Worm (Caenorhabditis elegans) whole organism, L4 larva: Measurements from ENCODE around the gene F36H1.12.

ENCODE experiments used
- ceh-62 ChIP-seq: sonication (generic microtip); optimal IDR thresholded peaks from 2 replicates; lab custom pipeline; 2017; ENCODE audit warnings: missing biosample characterization, missing genetic modification characterization
- dmd-6 ChIP-seq: fragments of 200-800 bp; sonication (Bioruptor generic); IDR thresholded peaks from 2 replicates; pipeline ENCODE4 v1.3.6; 2022; ENCODE audit warnings: missing genetic modification reagents, missing genetic modification characterization, missing compliant biosample characterization
- egl-27 ChIP-seq: sonication (generic microtip); optimal IDR thresholded peaks from 3 replicates; lab custom pipeline; 2017; ENCODE audit warnings: missing biosample characterization, missing genetic modification reagents, missing genetic modification characterization
- fkh-10 ChIP-seq: fragments of 150-350 bp; optimal IDR thresholded peaks from 2 replicates; lab custom pipeline; 2014; ENCODE audit warnings: missing biosample characterization, missing genetic modification reagents, missing genetic modification characterization
- lin-13 ChIP-seq: fragments of 150-350 bp; optimal IDR thresholded peaks from 2 replicates; lab custom pipeline; 2014; ENCODE audit warnings: missing biosample characterization, missing genetic modification reagents, missing genetic modification characterization
- nhr-48 ChIP-seq: sonication (generic microtip); optimal IDR thresholded peaks from 2 replicates; lab custom pipeline; 2016; ENCODE audit warnings: mild to moderate bottlenecking, missing genetic modification characterization, missing compliant biosample characterization
- nhr-76 ChIP-seq: fragments of 150-350 bp; optimal IDR thresholded peaks from 2 replicates; lab custom pipeline; 2014; ENCODE audit warnings: missing biosample characterization, missing genetic modification characterization
- saeg-2 ChIP-seq: fragments of 200-800 bp; sonication (Bioruptor generic); IDR thresholded peaks from 2 replicates; pipeline ENCODE4 v1.3.6; 2022; ENCODE audit warnings: missing genetic modification reagents, missing genetic modification characterization, missing compliant biosample characterization
- skn-1 ChIP-seq: fragments of 150-350 bp; optimal IDR thresholded peaks from 2 replicates; lab custom pipeline; 2014; ENCODE audit warnings: missing biosample characterization, missing genetic modification characterization
- tag-97 ChIP-seq: fragments of 200-800 bp; sonication (Bioruptor generic); IDR thresholded peaks from 2 replicates; pipeline ENCODE4 v1.3.6; 2022; ENCODE audit warnings: missing genetic modification characterization, missing compliant biosample characterization
- unc-62 ChIP-seq, 3 experiments: fragments of 150-350 bp in 1 of 3; sonication (generic microtip); optimal IDR thresholded peaks in 2 of 3; peaks in 1 of 3; 1 replicate in 1 of 3; 2 replicates in 2 of 3; lab custom pipeline; 2014 to 2017; ENCODE audit warnings: missing biosample characterization in 3 of 3, missing genetic modification characterization in 3 of 3, missing genetic modification reagents in 3 of 3, missing genotype in 1 of 3
- zip-11 ChIP-seq: fragments of 200-800 bp; sonication (Bioruptor generic); IDR thresholded peaks from 2 replicates; pipeline ENCODE4 v1.3.6; 2022; ENCODE audit warnings: missing genetic modification characterization, missing compliant biosample characterization
- zip-2 ChIP-seq: fragments of 150-350 bp; optimal IDR thresholded peaks from 2 replicates; lab custom pipeline; 2014; ENCODE audit warnings: missing biosample characterization, missing genetic modification characterization
- ztf-11 ChIP-seq: fragments of 150-350 bp; optimal IDR thresholded peaks from 2 replicates; lab custom pipeline; 2014; ENCODE audit warnings: missing biosample characterization, missing genetic modification characterization

ce11 chrIV:11038218-11038617, 15.3 kb downstream of the F36H1.12 start:
- TF ChIP-seq dmd-6 (no peak), ztf-11 (no peak), zip-2 (tag; lab: Kevin White, UChicago) (no peak), tag-97 (GFP tag; lab: Robert Waterston, UW) (no peak), nhr-76 (tag; lab: Kevin White, UChicago) (no peak), ceh-62 (tag; lab: Kevin White, UChicago) (no peak), saeg-2 (no peak), lin-13 (GFP tag; lab: Kevin White, UChicago) (no peak), egl-27 (tag; lab: Kevin White, UChicago) (no peak), zip-11 (GFP tag; lab: Robert Waterston, UW) (no peak), skn-1 (no peak), unc-62 (GFP tag; optimal IDR thresholded peaks at IDR 0.05 in 1 of 2; lab: Kevin White, UChicago) (peak in 1 of 2 experiments; percentile 43), unc-62 (tag; optimal IDR thresholded peaks at IDR 0.05; lab: Kevin White, UChicago) (no peak), nhr-48 (tag; lab: Kevin White, UChicago) (no peak), fkh-10 (GFP tag; lab: Kevin White, UChicago) (no peak)
